Worm (Caenorhabditis elegans) whole organism, early embryonic: ENCODE measurements around the gene F47G9.6.

Experiments
- B0310.2 ChIP-seq: sonication (generic microtip); optimal IDR thresholded peaks from 2 replicates; lab custom pipeline; 2016; ENCODE audit warnings: mild to moderate bottlenecking, missing genetic modification characterization, missing compliant biosample characterization
- F13C5.2 ChIP-seq: sonication (generic microtip); optimal IDR thresholded peaks from 2 replicates; lab custom pipeline; 2017; ENCODE audit warnings: mild to moderate bottlenecking, missing genetic modification characterization, inconsistent platforms, missing compliant biosample characterization
- aly-1 ChIP-seq: sonication (generic microtip); optimal IDR thresholded peaks from 2 replicates; lab custom pipeline; 2016; ENCODE audit warnings: missing genetic modification characterization, missing compliant biosample characterization
- ama-1 ChIP-seq: fragments of 150-350 bp; optimal IDR thresholded peaks from 2 replicates; lab custom pipeline; 2014
- ceh-13 ChIP-seq: fragments of 200-800 bp; sonication (Bioruptor generic); optimal IDR thresholded peaks from 2 replicates; lab custom pipeline; 2018; ENCODE audit warnings: mild to moderate bottlenecking, missing genetic modification characterization, missing compliant biosample characterization
- ceh-36 ChIP-seq: sonication (generic microtip); optimal IDR thresholded peaks from 2 replicates; lab custom pipeline; 2016; ENCODE audit warnings: missing genetic modification characterization, inconsistent platforms, missing compliant biosample characterization
- ets-7 ChIP-seq: sonication (generic microtip); optimal IDR thresholded peaks from 2 replicates; lab custom pipeline; 2016; ENCODE audit warnings: missing genotype, missing genetic modification characterization, missing compliant biosample characterization
- flt-1 ChIP-seq: fragments of 200-800 bp; sonication (Bioruptor generic); IDR thresholded peaks from 2 replicates; pipeline ENCODE4 v1.3.6; 2022; ENCODE audit warnings: missing genetic modification characterization, missing compliant biosample characterization
- pes-1 ChIP-seq: fragments of 200-800 bp; sonication (Bioruptor generic); IDR thresholded peaks from 2 replicates; pipeline ENCODE4 v1.3.6; 2022; ENCODE audit warnings: missing genetic modification reagents, missing genetic modification characterization, missing compliant biosample characterization
- scrt-1 ChIP-seq: fragments of 200-800 bp; sonication (Bioruptor generic); IDR thresholded peaks from 2 replicates; pipeline ENCODE4 v1.3.6; 2022; ENCODE audit warnings: missing genetic modification characterization, missing compliant biosample characterization
- tbx-11 ChIP-seq: fragments of 200-800 bp; sonication (Bioruptor generic); IDR thresholded peaks from 2 replicates; pipeline ENCODE4 v1.3.6; 2022; ENCODE audit warnings: missing genetic modification characterization, missing compliant biosample characterization
- tbx-37 ChIP-seq: fragments of 200-800 bp; sonication (Bioruptor generic); conservative IDR thresholded peaks from 2 replicates; pipeline ENCODE4 v1.3.6; 2022; ENCODE audit warnings: missing genetic modification reagents, missing genetic modification characterization, missing compliant biosample characterization
- tra-4 ChIP-seq: sonication (generic microtip); optimal IDR thresholded peaks from 2 replicates; lab custom pipeline; 2017; ENCODE audit warnings: missing genetic modification characterization, missing compliant biosample characterization

ce11 chrV:11292682-11293081 lies 36.5 kb upstream of the F47G9.6 start:
- TF ChIP-seq ama-1 (lab: Kevin White, UChicago) (no peak), tbx-37 (no peak), pes-1 (GFP tag; lab: Robert Waterston, UW) (no peak), tra-4 (tag; lab: Kevin White, UChicago) (no peak), scrt-1 (no peak), ceh-13 (no peak), ets-7 (tag; lab: Kevin White, UChicago) (no peak), aly-1 (tag; lab: Kevin White, UChicago) (no peak), F13C5.2 (tag; lab: Kevin White, UChicago) (no peak), ceh-36 (tag; lab: Kevin White, UChicago) (no peak), flt-1 (GFP tag; lab: Robert Waterston, UW) (no peak), B0310.2 (tag; lab: Kevin White, UChicago) (no peak), tbx-11 (no peak)
